Worm (Caenorhabditis elegans): ENCODE results near the gene sre-18.

DNA sequence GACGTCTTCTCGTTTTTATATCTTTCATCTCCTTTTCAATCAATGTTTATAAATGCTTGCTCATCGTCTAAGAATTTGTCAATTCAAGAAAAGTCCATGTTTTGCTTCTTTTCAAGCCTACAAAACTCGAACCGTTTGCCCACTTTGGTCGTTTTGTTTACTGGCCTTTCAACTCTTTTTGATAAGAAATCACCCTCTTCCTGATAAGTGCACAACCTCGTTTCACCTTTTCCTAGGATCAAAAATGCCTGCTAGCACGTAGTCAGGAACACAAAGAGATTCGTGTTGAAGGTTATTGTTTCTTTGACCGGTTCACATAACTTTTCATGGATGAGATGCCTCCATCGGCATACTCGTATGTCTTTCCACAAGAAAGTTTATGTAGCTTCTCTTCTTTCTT is 33.0 kb downstream of the sre-18 start:
- no peak for TF ChIP-seq unc-62 (GFP tag; optimal IDR thresholded peaks at IDR 0.05)
- TF ChIP-seq F10E7.11 (tag; optimal IDR thresholded peaks at IDR 0.05), result no peak
- no peak for TF ChIP-seq atf-7 (tag; optimal IDR thresholded peaks at IDR 0.05)
- no peak for TF ChIP-seq mxl-1 (tag; optimal IDR thresholded peaks at IDR 0.05)
- no peak for TF ChIP-seq zim-3 (tag; optimal IDR thresholded peaks at IDR 0.05)
- TF ChIP-seq sptf-2 (GFP tag; optimal IDR thresholded peaks at IDR 0.05), result no peak
- TF ChIP-seq nfyb-1 (GFP tag; IDR thresholded peaks at IDR 0.05), result no peak
- TF ChIP-seq lsy-27 (tag; optimal IDR thresholded peaks at IDR 0.05; ENCODE audit: borderline replicate concordance, insufficient read depth), result no peak
- no peak for TF ChIP-seq ccch-3 (GFP tag; optimal IDR thresholded peaks at IDR 0.05)
- no peak for TF ChIP-seq Y53F4B.3 (GFP tag; IDR thresholded peaks at IDR 0.05)
- TF ChIP-seq rec-8 (tag; optimal IDR thresholded peaks at IDR 0.05), result no peak
- TF ChIP-seq F57A8.1 (GFP tag; optimal IDR thresholded peaks at IDR 0.05), result no peak

Measured in whole organism, young adult.